Fruit fly (Drosophila melanogaster) Kc167 (cell line): ENCODE data around the gene AP-2alpha.
"Not testable (repeated sequence)": the region's sequence is repeated elsewhere in the genome, so short reads cannot be mapped to it uniquely, and the experiment has no call there.

Experiments
- Myc ChIP-seq: fragments of >200 bp; optimal IDR thresholded peaks from 2 replicates; lab custom pipeline; 2017; ENCODE audit warnings: missing external identifiers
- Sin3A ChIP-seq: fragments of >200 bp; optimal IDR thresholded peaks from 2 replicates; lab custom pipeline; 2018; ENCODE audit warnings: missing external identifiers
- h ChIP-seq: fragments of >200 bp; optimal IDR thresholded peaks from 3 replicates; lab custom pipeline; 2018; ENCODE audit warnings: missing external identifiers
- insv ChIP-seq: fragments of >200 bp; optimal IDR thresholded peaks from 3 replicates; lab custom pipeline; 2018; ENCODE audit warnings: missing external identifiers
- psq ChIP-seq: fragments of >200 bp; optimal IDR thresholded peaks from 2 replicates; lab custom pipeline; 2017; ENCODE audit warnings: missing external identifiers
- ttk ChIP-seq: sonication (Bioruptor generic); optimal IDR thresholded peaks from 2 replicates; lab custom pipeline; 2017; ENCODE audit warnings: missing external identifiers

Gene AP-2alpha

DNA sequence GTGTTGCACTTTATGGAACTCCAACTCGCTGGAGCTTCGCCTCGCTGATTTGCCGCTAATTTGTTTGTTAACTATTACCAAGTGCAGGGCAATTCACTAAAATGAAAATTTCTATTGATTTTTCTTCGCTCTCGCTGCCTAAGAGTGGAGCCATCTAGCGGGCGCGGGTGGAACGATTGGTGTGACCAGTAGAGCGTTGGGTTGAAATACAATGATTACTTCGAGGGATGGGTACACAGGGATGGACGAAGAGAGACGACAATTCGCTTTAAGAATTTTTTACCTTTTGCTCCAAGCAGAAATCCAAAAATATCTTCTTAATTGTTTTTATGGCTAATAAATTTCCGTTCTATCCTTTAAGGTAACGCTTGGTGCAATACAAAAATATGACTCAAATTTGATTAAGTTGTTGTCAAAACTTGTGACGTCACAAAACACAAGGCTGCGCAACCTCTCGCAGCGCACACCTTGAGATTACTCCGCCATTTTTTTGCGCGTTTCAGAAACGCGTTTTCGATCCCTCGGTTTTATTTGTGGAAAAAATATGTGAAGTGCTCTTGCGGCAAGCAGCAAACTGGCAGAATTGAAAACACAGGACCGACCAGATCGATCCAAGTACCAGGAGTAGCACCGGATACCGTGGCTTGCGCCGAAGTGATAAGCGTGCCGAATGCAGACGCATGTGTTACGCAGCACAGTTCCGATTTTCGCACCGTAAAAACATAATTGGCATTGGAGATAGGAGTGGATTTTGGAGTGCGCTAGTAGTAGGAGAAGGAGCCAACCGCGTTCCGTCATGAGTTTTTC, at the start of gene AP-2alpha, which contains the start of gene ebi:
Gene AP-2alpha (minus strand): TSS at position 185 of the 807 bp plus-strand sequence.
Gene ebi (plus strand): TSS at position 475 of the 807 bp plus-strand sequence.
- no peak for TF ChIP-seq psq
- no peak for TF ChIP-seq ttk
- TF ChIP-seq Sin3A (lab: Kevin White, UChicago) = no peak
- no peak for TF ChIP-seq h
- no peak for TF ChIP-seq Myc (lab: Kevin White, UChicago)
- no peak for TF ChIP-seq insv (lab: Kevin White, UChicago)

DNA sequence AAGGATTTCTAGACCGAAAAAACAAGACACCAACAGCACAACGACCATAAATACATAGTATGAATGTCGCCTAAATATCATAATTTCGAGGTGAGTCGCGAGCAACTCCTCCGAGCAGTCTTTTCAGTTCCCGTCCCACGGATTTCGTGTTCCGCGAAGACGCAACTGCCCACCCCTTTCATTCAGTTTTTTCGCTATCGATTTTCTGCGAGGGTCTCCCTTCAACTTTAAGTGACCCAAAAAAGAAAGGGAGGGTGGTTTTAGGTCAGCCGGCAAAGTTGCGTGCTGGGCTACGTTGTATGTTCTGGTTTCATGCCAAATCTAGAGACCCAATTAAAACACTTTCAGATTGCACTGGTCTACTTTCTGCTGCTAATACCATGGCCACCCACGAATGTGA, 41.2 kb upstream of the AP-2alpha start:
- TF ChIP-seq Sin3A (lab: Kevin White, UChicago) (no peak), Myc (lab: Kevin White, UChicago) (no peak), ttk (no peak), h (no peak), insv (lab: Kevin White, UChicago) (no peak), psq (no peak)

DNA sequence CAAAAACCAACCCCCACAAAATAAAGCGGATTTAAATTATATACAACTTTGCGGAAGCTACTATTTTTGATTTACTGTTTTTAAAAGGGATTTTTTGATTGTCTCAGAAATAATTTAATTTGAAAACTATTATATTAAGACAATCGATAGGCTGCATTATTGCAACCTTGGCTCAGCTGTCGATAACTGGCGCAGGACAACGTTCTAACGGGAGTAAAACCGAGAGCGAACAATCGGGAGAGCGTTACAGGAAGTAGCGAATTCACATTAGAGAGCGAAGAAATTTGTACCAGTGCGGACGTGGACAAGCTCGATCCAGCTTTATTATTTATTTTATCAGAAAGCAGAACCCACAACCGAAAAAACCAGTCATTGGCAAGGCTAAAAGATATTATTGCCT, 40.7 kb upstream of the AP-2alpha start, which contains the start of gene CG4133:
Gene CG4133 (plus strand): TSS at position 258 of the 400 bp plus-strand sequence.
- not testable (repeated sequence) for TF ChIP-seq ttk; psq; insv (lab: Kevin White, UChicago)

DNA sequence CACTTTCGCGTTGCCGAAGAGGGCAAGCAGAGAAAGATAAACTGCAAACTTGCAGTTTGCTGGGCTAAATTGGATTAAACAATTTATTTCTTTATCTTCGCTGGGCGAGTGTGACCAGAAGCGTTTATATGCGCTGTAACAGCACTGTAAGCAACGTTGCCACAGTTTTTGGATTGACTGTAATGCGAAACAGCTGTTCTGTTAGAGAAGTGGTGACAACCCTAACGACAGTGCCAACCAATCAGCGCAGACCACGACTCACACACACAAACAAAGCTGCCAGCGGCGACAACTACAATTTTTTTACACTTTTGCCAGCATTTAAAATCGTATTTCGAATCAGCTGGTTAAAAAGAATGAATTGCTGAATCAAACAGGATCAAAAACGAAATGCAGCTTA, 38.3 kb upstream of the AP-2alpha start, which contains the start of the genes crq and shv:
Gene crq (minus strand): TSS at position 153 of the 400 bp plus-strand sequence.
Gene shv (plus strand): TSS at position 237 of the 400 bp plus-strand sequence.
- TF ChIP-seq Sin3A (lab: Kevin White, UChicago) = no peak
- TF ChIP-seq Myc (lab: Kevin White, UChicago) = no peak
- TF ChIP-seq insv (lab: Kevin White, UChicago) = no peak
- TF ChIP-seq ttk = no peak
- TF ChIP-seq psq = no peak
- TF ChIP-seq h = no peak

DNA sequence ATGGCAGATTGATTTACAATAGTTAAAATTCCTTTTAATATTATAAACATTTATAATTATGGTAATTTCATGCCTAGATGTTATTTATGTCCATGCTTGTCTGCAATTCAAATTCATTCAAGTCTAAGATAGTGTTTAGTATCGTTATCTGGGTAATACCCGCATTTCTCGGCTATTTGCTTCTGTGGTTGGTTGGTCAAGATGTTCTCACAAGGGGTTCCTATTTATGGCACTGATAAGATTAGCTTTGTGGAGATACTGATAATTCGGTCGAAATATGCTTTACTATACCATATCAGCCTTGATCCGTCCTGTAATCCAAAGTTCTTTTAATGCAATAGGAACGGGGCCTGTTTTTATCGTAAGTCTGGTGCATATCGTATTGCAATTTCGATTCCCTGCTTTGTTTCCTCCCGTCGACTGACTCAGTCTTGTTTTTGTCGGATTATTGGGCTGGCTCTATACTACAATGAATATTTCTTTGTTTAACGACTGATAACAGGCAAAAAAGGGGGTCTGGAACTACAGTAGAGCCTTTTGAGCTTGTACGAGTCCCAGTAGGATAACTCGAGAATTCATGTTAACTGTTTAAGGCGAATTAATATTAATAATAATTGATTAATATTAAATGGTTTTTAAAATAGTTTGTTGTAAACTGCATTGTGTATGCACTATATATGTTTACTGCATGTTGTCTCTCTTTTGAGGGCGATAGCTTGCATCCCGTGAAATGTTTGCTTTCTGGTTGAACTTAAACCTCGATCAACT, 37.3 kb upstream of the AP-2alpha start:
- TF ChIP-seq insv (lab: Kevin White, UChicago) = no peak
- TF ChIP-seq Sin3A (lab: Kevin White, UChicago) = no peak
- TF ChIP-seq Myc (lab: Kevin White, UChicago) = no peak
- TF ChIP-seq psq = no peak
- TF ChIP-seq h = no peak
- no peak for TF ChIP-seq ttk

DNA sequence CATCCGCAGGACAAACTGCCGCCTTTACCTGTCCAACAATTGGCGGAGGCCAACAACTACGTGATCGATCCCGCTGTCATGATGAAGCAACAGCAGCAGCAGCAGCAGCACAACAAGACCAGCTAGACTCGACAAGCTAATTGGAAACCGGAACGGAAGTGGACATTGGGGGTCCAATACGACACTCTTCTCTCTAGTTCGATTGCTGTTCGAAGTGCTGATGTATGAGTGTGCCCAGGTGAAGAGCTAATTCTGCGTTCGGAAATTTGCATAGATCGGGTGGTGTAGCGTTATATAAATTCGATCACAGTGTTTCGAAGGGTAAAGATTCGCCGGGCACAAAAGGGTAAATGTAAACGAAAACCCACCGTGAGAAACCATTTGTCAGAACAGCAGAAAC, 32.5 kb upstream of the AP-2alpha start:
- no peak for TF ChIP-seq insv (lab: Kevin White, UChicago)
- TF ChIP-seq ttk = no peak
- no peak for TF ChIP-seq psq
- no peak for TF ChIP-seq Sin3A (lab: Kevin White, UChicago)
- no peak for TF ChIP-seq Myc (lab: Kevin White, UChicago)
- no peak for TF ChIP-seq h

DNA sequence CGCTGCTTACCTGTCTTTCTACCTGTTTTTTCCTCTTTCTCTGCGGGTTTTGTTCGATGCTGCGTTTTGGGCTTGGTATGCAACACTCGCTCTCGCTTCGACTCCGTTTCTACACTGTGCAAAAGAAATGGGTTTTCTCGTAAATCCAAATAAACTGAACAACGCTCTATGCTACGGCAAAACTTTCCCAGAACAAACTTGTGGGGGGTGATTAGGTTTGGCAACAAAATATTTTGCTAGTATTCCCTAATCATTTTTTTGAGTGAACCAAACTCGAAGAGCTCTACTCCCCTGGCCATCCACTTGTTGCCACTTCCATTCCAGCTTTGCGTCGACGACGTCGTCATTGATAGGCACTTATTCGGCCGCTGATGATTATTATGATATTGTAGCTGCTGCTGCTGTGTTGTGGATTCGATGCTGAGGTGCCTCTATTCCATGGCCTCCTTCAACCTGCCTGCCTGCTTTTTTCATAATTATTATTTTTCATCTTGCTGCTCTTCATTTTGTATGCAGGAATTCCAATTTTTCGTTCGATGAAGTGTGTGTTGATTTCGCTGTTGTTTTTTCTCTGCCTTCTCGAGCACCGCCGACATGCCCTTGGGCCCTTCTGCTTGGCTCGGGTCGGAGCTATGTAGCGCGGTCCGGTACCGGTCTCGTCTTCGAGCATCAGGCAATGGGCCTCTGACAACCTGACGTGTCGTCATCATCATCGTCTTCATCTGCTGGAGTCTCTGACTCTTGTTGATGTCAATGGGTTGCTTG, 27.5 kb upstream of the AP-2alpha start:
- TF ChIP-seq ttk = no peak
- TF ChIP-seq psq = no peak
- TF ChIP-seq Sin3A (lab: Kevin White, UChicago) = no peak
- no peak for TF ChIP-seq Myc (lab: Kevin White, UChicago)
- TF ChIP-seq h = no peak
- TF ChIP-seq insv (lab: Kevin White, UChicago) = no peak

DNA sequence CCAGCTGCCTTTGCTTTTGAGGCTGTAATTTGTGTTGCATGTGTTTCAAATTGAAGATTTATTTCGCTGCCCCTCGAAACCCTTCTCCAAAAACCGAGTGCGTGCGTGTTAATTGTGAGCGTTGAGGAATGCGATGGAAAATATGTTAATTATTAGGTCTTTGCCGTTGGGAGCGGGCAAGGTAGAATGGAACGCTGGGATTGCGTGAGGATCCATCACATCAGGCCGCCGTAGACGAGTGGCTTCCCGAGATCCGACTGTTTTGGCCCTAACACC, 26.8 kb upstream of the AP-2alpha start:
- no peak for TF ChIP-seq Sin3A (lab: Kevin White, UChicago)
- no peak for TF ChIP-seq insv (lab: Kevin White, UChicago)
- no peak for TF ChIP-seq ttk
- no peak for TF ChIP-seq h
- TF ChIP-seq psq = no peak
- no peak for TF ChIP-seq Myc (lab: Kevin White, UChicago)

DNA sequence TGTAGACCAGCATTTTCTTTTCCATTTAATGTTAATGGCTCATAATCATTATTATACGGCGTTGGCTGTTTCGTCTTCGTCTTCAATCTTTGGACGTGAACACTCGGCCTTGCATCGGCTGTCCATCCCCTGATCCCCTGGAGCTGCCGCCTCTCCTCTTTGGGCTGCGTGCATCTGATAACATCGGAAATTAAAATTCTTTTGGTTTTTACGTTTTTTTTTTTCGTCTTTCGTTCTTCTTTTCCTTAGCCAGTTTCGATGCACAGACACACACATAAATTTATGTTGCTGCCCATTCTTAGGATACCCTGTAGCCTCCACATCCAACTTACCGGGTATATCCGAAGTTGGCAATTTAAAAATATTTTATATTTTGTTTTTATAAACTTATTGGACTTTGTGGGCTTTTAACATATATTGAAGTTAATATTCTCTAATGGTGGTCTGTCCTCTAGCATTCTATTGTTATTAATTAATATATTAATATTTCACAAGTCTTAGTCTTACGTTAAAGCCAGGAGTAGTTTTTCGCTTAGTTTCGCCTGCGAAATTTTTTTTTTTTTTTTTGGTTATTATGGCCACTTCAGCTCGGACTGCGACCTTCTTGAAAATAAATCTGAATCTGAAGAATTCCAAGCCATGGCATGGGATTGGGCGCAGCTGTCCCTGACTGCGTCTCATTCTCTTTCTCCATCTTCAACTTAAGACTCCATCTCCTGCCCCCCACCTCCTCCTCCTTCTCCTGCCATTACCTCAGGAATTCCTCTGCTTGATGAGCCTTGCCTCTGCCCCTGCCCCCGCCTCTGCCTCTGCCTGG, 26.3 kb upstream of the AP-2alpha start:
- TF ChIP-seq Sin3A (lab: Kevin White, UChicago) (no peak), ttk (no peak), Myc (lab: Kevin White, UChicago) (no peak), psq (no peak), insv (lab: Kevin White, UChicago) (no peak), h (no peak)

DNA sequence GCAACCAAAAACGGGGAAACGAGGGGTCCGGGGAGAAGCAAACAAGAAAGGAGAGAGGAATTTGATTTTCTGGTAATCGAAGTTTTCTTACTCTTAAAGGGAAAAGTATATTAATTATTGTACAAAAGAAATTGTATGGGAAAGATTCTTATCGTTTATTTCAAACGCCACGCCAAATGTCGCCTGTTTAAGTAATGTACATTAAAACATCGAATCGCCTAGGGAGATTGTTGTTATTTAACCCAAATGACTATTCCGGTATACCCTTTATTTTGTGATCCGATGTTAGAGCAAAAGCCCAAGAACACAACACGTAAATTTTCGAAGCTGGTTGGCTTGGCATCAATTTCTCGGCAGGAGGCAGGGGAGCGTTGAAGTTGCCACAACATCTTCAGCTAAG, 24.8 kb upstream of the AP-2alpha start:
- TF ChIP-seq insv (lab: Kevin White, UChicago) (no peak), ttk (no peak), Myc (lab: Kevin White, UChicago) (no peak), Sin3A (lab: Kevin White, UChicago) (no peak), psq (no peak), h (no peak)

DNA sequence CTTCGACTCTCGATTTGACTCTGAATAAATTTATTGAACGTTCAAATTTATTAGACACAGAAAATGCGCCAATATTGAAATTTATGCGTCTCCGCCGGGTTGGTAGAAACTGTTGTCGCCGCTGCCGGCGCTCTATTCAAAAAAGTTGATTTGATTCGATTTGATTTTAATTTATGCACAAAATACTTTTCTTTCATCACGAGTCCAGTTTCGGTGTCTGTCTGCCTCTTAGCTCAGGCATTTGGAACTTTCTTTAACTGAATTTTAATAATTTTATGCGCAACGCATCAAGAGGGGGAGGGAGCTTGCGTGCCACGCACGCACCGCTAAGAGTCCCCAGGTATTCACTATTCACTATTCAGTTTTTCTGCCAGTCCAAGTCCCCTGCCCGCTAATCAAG, 22.9 kb upstream of the AP-2alpha start:
- no peak for TF ChIP-seq Sin3A (lab: Kevin White, UChicago)
- TF ChIP-seq psq = no peak
- no peak for TF ChIP-seq ttk
- no peak for TF ChIP-seq Myc (lab: Kevin White, UChicago)
- TF ChIP-seq h = no peak
- no peak for TF ChIP-seq insv (lab: Kevin White, UChicago)
